Worm (Caenorhabditis elegans) whole organism, young adult: ENCODE results near the gene bus-1.

ENCODE experiments used
- B0336.3 ChIP-seq: fragments of 200-800 bp; sonication (Bioruptor generic); IDR thresholded peaks from 2 replicates; pipeline ENCODE4 v1.3.6; 2022; ENCODE audit warnings: missing genetic modification characterization, missing compliant biosample characterization
- C06A6.2 ChIP-seq: fragments of 200-800 bp; sonication (Bioruptor generic); conservative IDR thresholded peaks from 2 replicates; pipeline ENCODE4 v1.3.6; 2022; ENCODE audit warnings: missing genetic modification characterization, missing compliant biosample characterization
- C17E4.6 ChIP-seq: fragments of 200-800 bp; sonication (Bioruptor generic); IDR thresholded peaks from 2 replicates; pipeline ENCODE4 v1.3.6; 2022; ENCODE audit warnings: missing genetic modification reagents, missing genetic modification characterization, missing compliant biosample characterization
- D2030.7 ChIP-seq: fragments of 200-800 bp; sonication (Bioruptor generic); IDR thresholded peaks from 2 replicates; pipeline ENCODE4 v1.3.6; 2022; ENCODE audit warnings: missing genetic modification reagents, missing genetic modification characterization, missing compliant biosample characterization
- F10E7.11 ChIP-seq: sonication (generic microtip); optimal IDR thresholded peaks from 2 replicates; lab custom pipeline; 2017; ENCODE audit warnings: mild to moderate bottlenecking, missing genetic modification characterization, moderate library complexity, missing compliant biosample characterization
- Y95B8A.8 ChIP-seq: fragments of 200-800 bp; sonication (Bioruptor generic); IDR thresholded peaks from 2 replicates; pipeline ENCODE4 v1.3.6; 2022; ENCODE audit warnings: missing genetic modification reagents, missing genetic modification characterization, missing compliant biosample characterization
- cebp-1 ChIP-seq, 2 experiments: fragments of 200-800 bp in 1 of 2; sonication (Bioruptor generic) in 1 of 2; sonication (generic microtip) in 1 of 2; IDR thresholded peaks in 1 of 2; optimal IDR thresholded peaks in 1 of 2; 2 replicates each; pipeline versions ENCODE4 v1.3.6 to Lab custom; 2017 to 2022; ENCODE audit warnings: missing compliant biosample characterization in 2 of 2, missing genetic modification characterization in 2 of 2, mild to moderate bottlenecking in 1 of 2, missing genetic modification reagents in 1 of 2, moderate library complexity in 1 of 2
- ceh-40 ChIP-seq: fragments of 200-800 bp; sonication (Bioruptor generic); IDR thresholded peaks from 2 replicates; pipeline ENCODE4 v1.3.6; 2022; ENCODE audit warnings: missing genetic modification characterization, missing compliant biosample characterization
- dpff-1 ChIP-seq: sonication (generic microtip); optimal IDR thresholded peaks from 2 replicates; lab custom pipeline; 2017; ENCODE audit warnings: mild to moderate bottlenecking, missing genetic modification characterization, missing compliant biosample characterization
- ets-4 ChIP-seq: fragments of 200-800 bp; sonication (Bioruptor generic); optimal IDR thresholded peaks from 2 replicates; lab custom pipeline; 2018; ENCODE audit warnings: mild to moderate bottlenecking, missing genetic modification characterization, missing compliant biosample characterization
- him-1 ChIP-seq: sonication (generic microtip); optimal IDR thresholded peaks from 2 replicates; lab custom pipeline; 2016; ENCODE audit warnings: missing genotype, missing genetic modification reagents, missing genetic modification characterization, missing compliant biosample characterization
- hlh-12 ChIP-seq: sonication (generic microtip); optimal IDR thresholded peaks from 2 replicates; lab custom pipeline; 2016; ENCODE audit warnings: missing genetic modification characterization, missing compliant biosample characterization
- lin-35 ChIP-seq, 3 experiments: fragments of 150-350 bp in 2 of 3; sonication (generic microtip) in 1 of 3; optimal IDR thresholded peaks; 2 replicates each; lab custom pipeline; 2014 to 2018; ENCODE audit warnings: missing biosample characterization in 3 of 3, missing genetic modification characterization in 3 of 3, missing genetic modification reagents in 3 of 3
- madf-10 ChIP-seq: sonication (generic microtip); optimal IDR thresholded peaks from 2 replicates; lab custom pipeline; 2016; ENCODE audit warnings: mild to moderate bottlenecking, missing genetic modification characterization, missing compliant biosample characterization
- nfya-1 ChIP-seq: sonication (generic microtip); optimal IDR thresholded peaks from 2 replicates; lab custom pipeline; 2017; ENCODE audit warnings: antibody characterized with exemption, missing compliant biosample characterization, missing genetic modification characterization, borderline replicate concordance; ENCODE audit not compliant: insufficient read depth
- nfya-2 ChIP-seq: fragments of 200-800 bp; sonication (Bioruptor generic); IDR thresholded peaks from 2 replicates; pipeline ENCODE4 v1.3.6; 2022; ENCODE audit warnings: missing genetic modification reagents, missing genetic modification characterization, missing compliant biosample characterization
- nhr-120 ChIP-seq: fragments of 200-800 bp; sonication (Bioruptor generic); IDR thresholded peaks from 2 replicates; pipeline ENCODE4 v1.3.6; 2022; ENCODE audit warnings: missing genetic modification characterization, missing compliant biosample characterization
- nhr-179 ChIP-seq: sonication (generic microtip); optimal IDR thresholded peaks from 2 replicates; lab custom pipeline; 2016; ENCODE audit warnings: mild to moderate bottlenecking, missing genetic modification characterization, missing compliant biosample characterization
- nhr-80 ChIP-seq: sonication (generic microtip); optimal IDR thresholded peaks from 2 replicates; lab custom pipeline; 2016; ENCODE audit warnings: missing genetic modification characterization, missing compliant biosample characterization
- nhr-90 ChIP-seq: sonication (generic microtip); optimal IDR thresholded peaks from 2 replicates; lab custom pipeline; 2016; ENCODE audit warnings: missing genotype, mild to moderate bottlenecking, missing genetic modification characterization, missing compliant biosample characterization
- snpc-1.1 ChIP-seq: sonication (generic microtip); optimal IDR thresholded peaks from 2 replicates; lab custom pipeline; 2017; ENCODE audit warnings: missing genetic modification characterization, mild to moderate bottlenecking, missing compliant biosample characterization, antibody characterized with exemption, moderate library complexity, missing genotype, missing genetic modification reagents; ENCODE audit not compliant: insufficient read depth
- snpc-3.4 ChIP-seq: sonication (generic microtip); optimal IDR thresholded peaks from 2 replicates; lab custom pipeline; 2017; ENCODE audit warnings: missing genetic modification characterization, mild to moderate bottlenecking, missing compliant biosample characterization, antibody characterized with exemption, moderate library complexity, missing genotype, missing genetic modification reagents
- somi-1 ChIP-seq: fragments of 200-800 bp; sonication (Bioruptor generic); optimal IDR thresholded peaks from 2 replicates; lab custom pipeline; 2018; ENCODE audit warnings: mild to moderate bottlenecking, missing genetic modification characterization, missing compliant biosample characterization
- zim-3 ChIP-seq: sonication (generic microtip); optimal IDR thresholded peaks from 2 replicates; lab custom pipeline; 2017; ENCODE audit warnings: mild to moderate bottlenecking, missing genetic modification characterization, moderate library complexity, missing compliant biosample characterization
- ztf-18 ChIP-seq: sonication (generic microtip); optimal IDR thresholded peaks from 2 replicates; lab custom pipeline; 2016; ENCODE audit warnings: missing genotype, mild to moderate bottlenecking, missing genetic modification characterization, missing compliant biosample characterization
- ztf-22 ChIP-seq: fragments of 200-800 bp; sonication (Bioruptor generic); optimal IDR thresholded peaks from 2 replicates; lab custom pipeline; 2018; ENCODE audit warnings: mild to moderate bottlenecking, missing genetic modification characterization, moderate library complexity, missing compliant biosample characterization
- ztf-28 ChIP-seq: fragments of 200-800 bp; sonication (Bioruptor generic); IDR thresholded peaks from 2 replicates; pipeline ENCODE4 v1.3.6; 2022; ENCODE audit warnings: missing genetic modification reagents, missing genetic modification characterization, missing compliant biosample characterization
- ztf-6 ChIP-seq: fragments of 200-800 bp; sonication (Bioruptor generic); IDR thresholded peaks from 2 replicates; pipeline ENCODE4 v1.3.6; 2022; ENCODE audit warnings: missing genetic modification reagents, missing genetic modification characterization, missing compliant biosample characterization

bus-1 gene

DNA sequence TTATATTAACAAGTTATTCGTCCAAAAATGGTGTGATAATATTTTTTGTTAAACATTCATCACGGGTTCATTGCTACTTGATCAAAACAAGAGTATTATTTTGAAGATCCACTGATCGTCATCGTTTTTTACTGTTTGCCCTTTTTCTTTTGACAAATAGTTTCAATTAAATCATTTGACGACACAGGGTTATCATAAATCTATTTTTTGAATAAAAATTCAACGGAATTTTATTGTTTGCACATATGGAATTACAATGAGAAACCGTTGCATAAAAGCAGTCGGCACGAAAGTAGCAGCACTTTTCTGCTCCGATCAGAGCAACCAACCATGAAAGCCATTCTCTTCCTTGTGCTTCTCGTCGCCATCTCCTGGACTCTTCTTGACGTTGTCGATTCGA lies 43.1 kb upstream of the bus-1 start, which contains the start of gene fip-2:
Gene fip-2 (plus strand): TSS at position 301 of the 400 bp plus-strand sequence.
- no peak for TF ChIP-seq ztf-18 (tag; lab: Kevin White, UChicago)
- TF ChIP-seq zim-3 (tag; lab: Kevin White, UChicago), result no peak
- TF ChIP-seq nhr-179, result no peak
- no peak for TF ChIP-seq D2030.7 (GFP tag; lab: Robert Waterston, UW)
- no peak for TF ChIP-seq ztf-6 (GFP tag; lab: Robert Waterston, UW)
- TF ChIP-seq, all 124 proteins: peak for 0

DNA sequence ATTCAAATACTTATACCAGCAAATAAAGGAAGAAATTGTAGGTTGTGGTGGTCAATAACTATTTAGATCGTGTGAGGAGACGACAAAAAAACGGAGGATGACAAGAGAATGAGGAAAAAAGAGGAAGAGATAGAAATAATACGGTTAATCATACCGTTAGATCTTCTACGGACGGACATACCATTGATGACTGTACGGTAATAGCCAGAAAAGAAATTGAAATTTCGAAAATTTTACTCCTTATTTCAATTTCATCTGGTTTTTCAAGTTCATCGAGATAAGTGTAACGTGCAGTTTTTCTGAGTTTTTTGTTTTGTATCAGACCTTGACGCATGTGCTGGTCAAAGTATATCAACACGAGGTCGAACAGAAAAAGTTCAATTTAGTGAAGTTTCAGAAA lies 41.3 kb upstream of the bus-1 start:
- no peak for TF ChIP-seq nfya-1 (tag; lab: Kevin White, UChicago)

DNA sequence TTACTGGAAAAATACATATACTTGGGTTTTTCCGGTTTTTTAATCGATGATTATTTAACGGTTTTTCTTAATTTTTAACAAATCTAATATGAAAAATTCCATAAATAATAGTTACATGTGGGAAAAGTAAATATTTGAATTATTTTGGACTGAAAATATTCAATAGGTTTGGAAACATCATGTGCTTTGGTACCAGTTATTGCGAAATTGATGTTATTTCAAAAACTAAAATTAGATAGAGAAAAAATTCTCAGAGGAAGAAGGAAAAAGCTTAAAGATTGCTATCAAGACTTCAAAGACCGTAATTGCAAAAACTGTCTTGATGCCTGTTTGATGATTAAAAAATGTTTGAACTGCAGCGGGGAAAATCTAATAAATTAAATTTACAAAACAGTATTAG lies 40.4 kb upstream of the bus-1 start:
- TF ChIP-seq snpc-1.1 (tag; lab: Kevin White, UChicago) (no peak), cebp-1 (GFP tag; IDR thresholded peaks at IDR 0.05; lab: Robert Waterston, UW) (no peak), cebp-1 (tag; optimal IDR thresholded peaks at IDR 0.05; lab: Kevin White, UChicago) (peak; percentile 76)

DNA sequence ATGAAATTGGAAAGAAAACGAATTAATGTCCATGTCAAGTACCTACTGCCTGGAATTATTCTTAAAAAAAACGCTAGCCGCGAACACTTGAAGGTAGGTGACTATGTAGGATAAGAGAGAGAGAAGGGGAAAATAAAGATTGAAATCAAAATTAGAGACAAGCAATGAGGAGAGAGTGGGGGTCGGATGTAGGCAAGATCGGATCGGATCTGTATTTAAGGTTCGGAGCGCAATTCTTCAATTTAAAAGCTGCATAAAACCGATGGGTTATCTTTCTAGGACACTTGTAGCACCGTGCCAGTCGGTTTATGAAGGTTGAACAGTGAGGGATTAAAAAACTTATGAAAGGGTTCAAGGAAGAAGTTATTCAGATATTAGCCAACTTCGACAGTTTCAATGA lies 38.5 kb upstream of the bus-1 start:
- no peak for TF ChIP-seq snpc-3.4
- no peak for TF ChIP-seq nfya-2 (GFP tag; lab: Robert Waterston, UW)
- TF ChIP-seq madf-10 (tag; lab: Kevin White, UChicago), result no peak
- no peak for TF ChIP-seq ets-4

DNA sequence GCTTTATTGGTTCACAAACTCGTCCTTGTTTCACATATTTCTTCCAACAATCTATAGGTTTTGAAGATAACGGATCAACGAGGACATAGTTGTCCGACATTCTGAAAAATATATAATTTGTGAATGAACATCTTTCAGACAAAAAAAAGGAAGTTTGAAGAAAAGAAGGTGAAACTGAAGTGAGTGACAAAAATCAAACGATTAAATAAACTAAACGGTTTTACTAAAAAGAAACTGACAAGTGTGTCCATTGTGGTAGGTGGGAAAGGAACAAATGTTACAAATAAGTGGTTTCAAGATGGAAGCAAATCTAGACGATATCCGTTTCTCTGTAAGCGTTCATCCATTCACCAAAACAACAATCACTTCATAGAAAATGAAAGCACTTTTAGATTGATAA lies 37.7 kb upstream of the bus-1 start, which contains the start of gene C25E10.12:
Gene C25E10.12 (minus strand): TSS at position 101 of the 400 bp plus-strand sequence.
- TF ChIP-seq B0336.3 (no peak), hlh-12 (tag; lab: Kevin White, UChicago) (no peak), ztf-28 (GFP tag; lab: Robert Waterston, UW) (no peak), somi-1 (GFP tag; lab: Kevin White, UChicago) (no peak), nhr-90 (tag; lab: Kevin White, UChicago) (no peak), lin-35 (GFP tag; optimal IDR thresholded peaks at IDR 0.05; lab: Kevin White, UChicago) (no peak)

DNA sequence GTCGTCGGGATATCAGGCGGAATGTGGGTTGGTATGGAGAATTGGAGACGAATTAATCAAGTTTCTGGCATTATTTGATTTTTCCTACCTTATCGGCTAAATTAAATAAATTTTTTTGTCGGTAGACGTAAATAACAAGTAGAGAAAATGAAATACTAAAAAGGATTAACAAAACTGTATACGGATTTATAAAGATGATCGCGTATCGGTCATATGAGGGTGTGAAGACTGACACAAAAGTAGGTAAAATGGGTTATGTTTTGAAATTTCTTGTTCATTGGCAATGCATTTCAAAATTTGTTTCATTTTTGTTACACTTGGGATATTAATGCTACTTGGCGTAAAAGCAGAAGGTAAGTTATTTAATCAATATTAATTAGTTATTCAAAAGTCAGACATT lies 34.9 kb upstream of the bus-1 start, which contains the start of the genes C25E10.16 and C25E10.13:
Gene C25E10.16 (minus strand): TSS at position 101 of the 400 bp plus-strand sequence.
Gene C25E10.13 (plus strand): TSS at position 256 of the 400 bp plus-strand sequence.
- no peak for TF ChIP-seq F10E7.11 (tag; lab: Kevin White, UChicago)
- no peak for TF ChIP-seq dpff-1 (tag; lab: Kevin White, UChicago)
- no peak for TF ChIP-seq nhr-120 (GFP tag; lab: Robert Waterston, UW)

DNA sequence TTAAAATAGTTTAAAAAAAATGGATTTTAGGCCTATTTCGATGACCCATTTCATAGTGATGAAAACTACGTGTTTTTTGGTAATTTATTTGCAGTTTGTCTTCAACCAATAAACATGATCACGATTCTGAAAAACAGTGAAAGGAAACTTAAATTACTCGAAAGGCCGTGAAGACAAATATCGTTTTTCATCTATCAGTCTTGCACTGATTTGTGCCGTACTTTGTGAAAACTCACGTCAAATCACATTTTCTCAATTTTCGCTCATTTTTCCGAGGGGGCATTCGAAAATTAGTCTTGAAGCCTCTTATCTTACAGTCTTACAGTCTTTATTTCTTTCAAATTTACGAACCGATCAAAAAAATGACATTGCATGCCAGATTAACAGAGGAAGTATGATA lies 34.0 kb upstream of the bus-1 start, which contains the start of gene C25E10.11:
Gene C25E10.11 (minus strand): TSS at position 101 of the 400 bp plus-strand sequence.
- TF ChIP-seq C17E4.6 (GFP tag; lab: Robert Waterston, UW) (no peak), ztf-22 (GFP tag; lab: Kevin White, UChicago) (no peak), him-1 (tag; lab: Kevin White, UChicago) (no peak), Y95B8A.8 (GFP tag; lab: Robert Waterston, UW) (no peak), nhr-80 (tag; lab: Kevin White, UChicago) (no peak), nhr-90 (tag; lab: Kevin White, UChicago) (no peak), ceh-40 (GFP tag; lab: Robert Waterston, UW) (no peak), C06A6.2 (no peak)
- TF ChIP-seq, all 124 proteins: peak for 0
